Fruit fly (Drosophila melanogaster) whole organism, embryonic: Measurements from ENCODE around the gene mRpL20.
A peak's percentile ranks its signal among the peaks of the same experiment; 100 is the strongest.

Source experiments
- Antp ChIP-seq: fragments of 200-800 bp; sonication (Bioruptor generic); optimal IDR thresholded peaks from 3 replicates; lab custom pipeline; 2016; ENCODE audit warnings: missing biosample characterization, missing genetic modification characterization
- Asciz ChIP-seq: fragments of 200-800 bp; sonication (Bioruptor generic); optimal IDR thresholded peaks from 2 replicates; lab custom pipeline; 2017; ENCODE audit warnings: missing biosample characterization, mild to moderate bottlenecking, missing genetic modification characterization, missing genetic modification reagents
- CG10321 ChIP-seq: fragments of 200-800 bp; sonication (Bioruptor generic); IDR thresholded peaks from 2 replicates; pipeline ENCODE4 v1.3.6; 2022; ENCODE audit warnings: missing biosample characterization, missing genetic modification characterization
- CG10959 ChIP-seq: fragments of 200-800 bp; sonication (Bioruptor generic); IDR thresholded peaks from 2 replicates; pipeline ENCODE4 v1.3.6; 2022; ENCODE audit warnings: missing biosample characterization, missing genetic modification characterization
- CG11093 ChIP-seq: fragments of 200-800 bp; sonication (Bioruptor generic); IDR thresholded peaks from 3 replicates; pipeline ENCODE4 v1.3.6; 2022; ENCODE audit warnings: missing biosample characterization, missing genetic modification characterization
- CG11456 ChIP-seq: fragments of 200-800 bp; sonication (Bioruptor generic); IDR thresholded peaks from 3 replicates; pipeline ENCODE4 v1.3.6; 2022; ENCODE audit warnings: missing biosample characterization, missing genetic modification characterization
- CG13123 ChIP-seq: fragments of 200-800 bp; sonication (Bioruptor generic); optimal IDR thresholded peaks from 2 replicates; lab custom pipeline; 2016; ENCODE audit warnings: missing biosample characterization, missing genetic modification characterization
- CG13424 ChIP-seq: fragments of 200-800 bp; sonication (Bioruptor generic); optimal IDR thresholded peaks from 2 replicates; lab custom pipeline; 2019; ENCODE audit warnings: missing biosample characterization, mild to moderate bottlenecking, missing genetic modification characterization, moderate library complexity
- CG14441 ChIP-seq: fragments of 200-800 bp; sonication (Bioruptor generic); IDR thresholded peaks from 2 replicates; pipeline ENCODE4 v1.3.6; 2022; ENCODE audit warnings: missing biosample characterization, missing genetic modification characterization
- CG1602 ChIP-seq: fragments of 200-800 bp; sonication (Bioruptor generic); optimal IDR thresholded peaks from 3 replicates; lab custom pipeline; 2016; ENCODE audit warnings: missing biosample characterization, missing genetic modification characterization
- CG16779 ChIP-seq: fragments of 200-800 bp; sonication (Bioruptor generic); IDR thresholded peaks from 2 replicates; pipeline ENCODE4 v1.3.6; 2022; ENCODE audit warnings: missing biosample characterization, missing genetic modification characterization
- CG16813 ChIP-seq: fragments of 200-800 bp; sonication (Bioruptor generic); IDR thresholded peaks from 3 replicates; pipeline ENCODE4 v1.3.6; 2022; ENCODE audit warnings: missing biosample characterization, missing genetic modification characterization; ENCODE audit not compliant: partially characterized antibody
- CG16863 ChIP-seq: fragments of 200-800 bp; sonication (Bioruptor generic); optimal IDR thresholded peaks from 3 replicates; lab custom pipeline; 2016; ENCODE audit warnings: missing biosample characterization, missing genetic modification characterization
- CG1832 ChIP-seq: fragments of 200-800 bp; sonication (Bioruptor generic); optimal IDR thresholded peaks from 2 replicates; lab custom pipeline; 2017; ENCODE audit warnings: missing biosample characterization, mild to moderate bottlenecking, missing genetic modification characterization, inconsistent platforms
- CG2199 ChIP-seq: fragments of 200-800 bp; sonication (Bioruptor generic); IDR thresholded peaks from 3 replicates; pipeline ENCODE4 v1.3.6; 2022; ENCODE audit warnings: missing biosample characterization, missing genetic modification characterization
- CG2712 ChIP-seq: fragments of 200-800 bp; optimal IDR thresholded peaks from 3 replicates; lab custom pipeline; 2019; ENCODE audit warnings: missing biosample characterization, mild to moderate bottlenecking, missing genetic modification characterization, moderate library complexity
- CG30403 ChIP-seq: fragments of 200-800 bp; sonication (Bioruptor generic); optimal IDR thresholded peaks from 3 replicates; lab custom pipeline; 2016; ENCODE audit warnings: missing biosample characterization, missing genetic modification characterization
- CG5245 ChIP-seq: fragments of 200-800 bp; sonication (Bioruptor generic); optimal IDR thresholded peaks from 3 replicates; lab custom pipeline; 2016; ENCODE audit warnings: missing biosample characterization, missing genetic modification characterization
- CG6689 ChIP-seq: fragments of 200-800 bp; sonication (Bioruptor generic); IDR thresholded peaks from 2 replicates; pipeline ENCODE4 v1.3.6; 2022; ENCODE audit warnings: missing biosample characterization, missing genetic modification characterization
- CG7357 ChIP-seq: fragments of 200-800 bp; sonication (Bioruptor generic); IDR thresholded peaks from 3 replicates; pipeline ENCODE4 v1.3.6; 2022; ENCODE audit warnings: missing biosample characterization, missing genetic modification characterization
- CG7786 ChIP-seq: fragments of 200-800 bp; sonication (Bioruptor generic); optimal IDR thresholded peaks from 2 replicates; lab custom pipeline; 2016; ENCODE audit warnings: missing biosample characterization, missing genetic modification characterization
- CG7963 ChIP-seq: fragments of 200-800 bp; sonication (Bioruptor generic); IDR thresholded peaks from 3 replicates; pipeline ENCODE4 v1.3.6; 2022; ENCODE audit warnings: missing biosample characterization, missing genetic modification characterization; ENCODE audit not compliant: partially characterized antibody
- Dek ChIP-seq: fragments of 200-800 bp; sonication (Bioruptor generic); optimal IDR thresholded peaks from 3 replicates; lab custom pipeline; 2019; ENCODE audit warnings: missing biosample characterization, mild to moderate bottlenecking, missing genetic modification characterization, moderate library complexity
- Doc2 ChIP-seq: fragments of 200-800 bp; sonication (Bioruptor generic); IDR thresholded peaks from 2 replicates; pipeline ENCODE4 v1.3.6; 2022; ENCODE audit warnings: missing biosample characterization, missing genetic modification characterization
- Doc3 ChIP-seq: fragments of 200-800 bp; sonication (Bioruptor generic); IDR thresholded peaks from 3 replicates; pipeline ENCODE4 v1.3.6; 2022; ENCODE audit warnings: missing biosample characterization, missing genetic modification characterization; ENCODE audit not compliant: partially characterized antibody
- Drgx ChIP-seq: fragments of 200-800 bp; sonication (Bioruptor generic); IDR thresholded peaks from 2 replicates; pipeline ENCODE4 v1.3.6; 2022; ENCODE audit warnings: missing biosample characterization, missing genetic modification characterization
- E2f2 ChIP-seq: fragments of 200-800 bp; sonication (Bioruptor generic); IDR thresholded peaks from 2 replicates; pipeline ENCODE4 v1.3.6; 2022; ENCODE audit warnings: missing biosample characterization, missing genetic modification characterization
- Hey ChIP-seq: fragments of 200-800 bp; sonication (Bioruptor generic); optimal IDR thresholded peaks from 3 replicates; lab custom pipeline; 2018; ENCODE audit warnings: missing biosample characterization, mild to moderate bottlenecking, missing genetic modification characterization
- MESR4 ChIP-seq: fragments of 200-800 bp; sonication (Bioruptor generic); optimal IDR thresholded peaks from 2 replicates; lab custom pipeline; 2018; ENCODE audit warnings: missing biosample characterization, mild to moderate bottlenecking, missing genetic modification characterization, moderate library complexity
- NFAT ChIP-seq: fragments of 200-800 bp; sonication (Bioruptor generic); IDR thresholded peaks from 2 replicates; pipeline ENCODE4 v1.3.6; 2022; ENCODE audit warnings: missing biosample characterization, missing genetic modification characterization
- Pdp1 ChIP-seq, 2 experiments: fragments of 200-800 bp; sonication (Bioruptor generic); optimal IDR thresholded peaks; 3 replicates each; lab custom pipeline; 2016; ENCODE audit warnings: missing biosample characterization in 2 of 2, missing genetic modification characterization in 2 of 2, mild to moderate bottlenecking in 1 of 2, moderate library complexity in 1 of 2
- Ptx1 ChIP-seq: fragments of 200-800 bp; sonication (Bioruptor generic); IDR thresholded peaks from 2 replicates; pipeline ENCODE4 v1.3.6; 2022; ENCODE audit warnings: missing biosample characterization, missing genetic modification characterization
- bbx ChIP-seq: fragments of 200-800 bp; sonication (Bioruptor generic); IDR thresholded peaks from 2 replicates; pipeline ENCODE4 v1.3.6; 2022; ENCODE audit warnings: missing biosample characterization, missing genetic modification characterization; ENCODE audit not compliant: partially characterized antibody
- bowl ChIP-seq: fragments of 200-800 bp; sonication (Bioruptor generic); IDR thresholded peaks from 2 replicates; pipeline ENCODE4 v1.3.6; 2022; ENCODE audit warnings: missing biosample characterization, missing genetic modification characterization
- br ChIP-seq: fragments of >200 bp; optimal IDR thresholded peaks from 2 replicates; lab custom pipeline; 2017
- chm ChIP-seq: fragments of 200-800 bp; sonication (Bioruptor generic); IDR thresholded peaks from 2 replicates; pipeline ENCODE4 v1.3.6; 2022; ENCODE audit warnings: missing biosample characterization, missing genetic modification characterization
- da ChIP-seq: fragments of 200-800 bp; sonication (Bioruptor generic); optimal IDR thresholded peaks from 2 replicates; lab custom pipeline; 2016; ENCODE audit warnings: missing biosample characterization, missing genetic modification characterization
- dati ChIP-seq: fragments of 200-800 bp; sonication (Bioruptor generic); IDR thresholded peaks from 2 replicates; pipeline ENCODE4 v1.3.6; 2022; ENCODE audit warnings: missing biosample characterization, missing genetic modification characterization
- gsb ChIP-seq: fragments of 200-800 bp; sonication (Bioruptor generic); IDR thresholded peaks from 2 replicates; pipeline ENCODE4 v1.3.6; 2022; ENCODE audit warnings: missing biosample characterization, missing genetic modification characterization
- gt ChIP-seq: fragments of 200-800 bp; sonication (Bioruptor generic); IDR thresholded peaks from 2 replicates; pipeline ENCODE4 v1.3.6; 2022; ENCODE audit warnings: missing biosample characterization, missing genetic modification characterization
- hb ChIP-seq: fragments of 200-800 bp; sonication (Bioruptor generic); IDR thresholded peaks from 3 replicates; pipeline ENCODE4 v1.3.6; 2022; ENCODE audit warnings: missing biosample characterization, missing genetic modification characterization; ENCODE audit not compliant: partially characterized antibody
- hth ChIP-seq: fragments of >200 bp; optimal IDR thresholded peaks from 2 replicates; lab custom pipeline; 2017; ENCODE audit warnings: inconsistent platforms
- ind ChIP-seq: fragments of 200-800 bp; sonication (Bioruptor generic); optimal IDR thresholded peaks from 3 replicates; lab custom pipeline; 2016; ENCODE audit warnings: missing biosample characterization, missing genetic modification characterization
- pan ChIP-seq, 4 experiments: fragments of >200 bp in 3 of 4; fragments of 200-800 bp in 1 of 4; sonication (Bioruptor generic) in 1 of 4; optimal IDR thresholded peaks in 3 of 4; IDR thresholded peaks in 1 of 4; 2 replicates each; pipeline versions ENCODE4 v1.3.6 to Lab custom; 2017 to 2022; ENCODE audit warnings: missing biosample characterization in 2 of 4, missing genetic modification characterization in 2 of 4, mixed read lengths in 1 of 4
- scrt ChIP-seq: fragments of 200-800 bp; sonication (Bioruptor generic); optimal IDR thresholded peaks from 2 replicates; lab custom pipeline; 2018; ENCODE audit warnings: missing biosample characterization, mild to moderate bottlenecking, missing genetic modification characterization, moderate library complexity
- shn ChIP-seq: fragments of 200-800 bp; sonication (Bioruptor generic); optimal IDR thresholded peaks from 3 replicates; lab custom pipeline; 2016; ENCODE audit warnings: missing biosample characterization, missing genetic modification characterization
- tx ChIP-seq: fragments of 200-800 bp; sonication (Bioruptor generic); optimal IDR thresholded peaks from 2 replicates; lab custom pipeline; 2016; ENCODE audit warnings: missing biosample characterization, missing genetic modification characterization
- usp ChIP-seq: fragments of >200 bp; optimal IDR thresholded peaks from 2 replicates; lab custom pipeline; 2017; ENCODE audit warnings: missing biosample characterization, missing genetic modification characterization
- vfl ChIP-seq: fragments of 200-800 bp; sonication (Bioruptor generic); optimal IDR thresholded peaks from 2 replicates; lab custom pipeline; 2016; ENCODE audit warnings: missing biosample characterization, missing genetic modification characterization
- wdn ChIP-seq: fragments of 200-800 bp; sonication (Bioruptor generic); IDR thresholded peaks from 2 replicates; pipeline ENCODE4 v1.3.6; 2022; ENCODE audit warnings: missing biosample characterization, missing genetic modification characterization
- wek ChIP-seq: fragments of 200-800 bp; sonication (Bioruptor generic); optimal IDR thresholded peaks from 3 replicates; lab custom pipeline; 2018; ENCODE audit warnings: missing biosample characterization, mild to moderate bottlenecking, missing genetic modification characterization, moderate library complexity
- z ChIP-seq: fragments of 200-800 bp; sonication (Bioruptor generic); IDR thresholded peaks from 3 replicates; pipeline ENCODE4 v1.3.6; 2022; ENCODE audit warnings: missing biosample characterization, missing genetic modification characterization

mRpL20 gene

DNA sequence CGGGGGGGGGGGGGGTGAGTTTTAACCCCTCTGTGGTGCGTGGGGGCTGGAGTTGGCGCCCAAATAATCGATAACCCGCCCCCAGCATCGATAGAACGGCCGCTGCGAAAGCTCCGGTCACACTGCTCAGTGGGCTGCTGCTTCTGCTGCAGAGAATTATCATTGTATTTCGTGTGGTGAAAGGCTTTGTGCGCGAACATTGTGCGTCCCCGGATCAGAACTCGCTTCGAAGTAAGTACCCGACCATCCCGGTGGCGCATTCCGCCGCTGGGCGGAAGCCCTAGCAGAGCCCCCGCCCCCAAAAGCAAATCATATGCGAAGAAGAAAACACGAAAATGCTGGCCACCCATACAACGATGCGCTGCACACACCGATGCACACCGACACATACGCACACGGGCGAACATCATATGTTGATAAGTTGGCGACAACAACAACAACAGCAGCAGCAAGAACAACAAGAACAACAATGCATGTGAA is 26.7 kb upstream of the mRpL20 start, which contains the start of gene Syx13 (continued):
- TF ChIP-seq CG14441 (GFP tag; lab: Robert Waterston, UW) (peak; percentile 8; the same call in 1 of the 2 replicates), ind (GFP tag; lab: Kevin White, UChicago) (no peak), NFAT (GFP tag; lab: Robert Waterston, UW) (no peak), scrt (GFP tag; lab: Kevin White, UChicago) (no peak), CG7357 (GFP tag; lab: Robert Waterston, UW) (peak; percentile 27; the same call in 1 of the 3 replicates), CG11456 (GFP tag; lab: Robert Waterston, UW) (no peak), MESR4 (peak; percentile 92), br (lab: Kevin White, UChicago) (no peak), vfl (GFP tag; lab: Kevin White, UChicago) (no peak), hb (GFP tag; lab: Robert Waterston, UW) (peak; percentile 64; the same call in 2 of the 3 replicates), wdn (GFP tag; lab: Robert Waterston, UW) (no peak), Doc2 (GFP tag; lab: Robert Waterston, UW) (no peak), da (GFP tag; lab: Kevin White, UChicago) (no peak), CG13424 (tag; lab: Kevin White, UChicago) (no peak), Asciz (GFP tag; lab: Kevin White, UChicago) (no peak), CG10959 (GFP tag; lab: Robert Waterston, UW) (peak; percentile 85), tx (GFP tag; lab: Kevin White, UChicago) (no peak), Pdp1 (GFP tag; optimal IDR thresholded peaks at IDR 0.05; lab: Kevin White, UChicago) (peak in 1 of 2 experiments; percentile 8), z (GFP tag; lab: Robert Waterston, UW) (no peak), CG6689 (GFP tag; lab: Robert Waterston, UW) (no peak), Doc3 (GFP tag; lab: Robert Waterston, UW) (peak; percentile 54; the same call in 1 of the 3 replicates), Ptx1 (GFP tag; lab: Robert Waterston, UW) (no peak), CG13123 (GFP tag; lab: Kevin White, UChicago) (no peak), CG1602 (GFP tag; lab: Kevin White, UChicago) (no peak), pan (optimal IDR thresholded peaks at IDR 0.05; lab: Kevin White, UChicago) (no peak), pan (GFP tag; optimal IDR thresholded peaks at IDR 0.05 in 1 of 2, IDR thresholded peaks at IDR 0.05 in 1 of 2) (no peak), CG7786 (GFP tag; lab: Kevin White, UChicago) (no peak), hth (lab: Kevin White, UChicago) (no peak), dati (no peak), usp (GFP tag; lab: Kevin White, UChicago) (no peak), bowl (no peak), gt (GFP tag; lab: Robert Waterston, UW) (no peak), CG16813 (peak; percentile 72), CG16779 (no peak), Dek (tag; lab: Kevin White, UChicago) (peak; percentile 3), CG30403 (GFP tag; lab: Kevin White, UChicago) (no peak), shn (GFP tag; lab: Kevin White, UChicago) (no peak), gsb (GFP tag; lab: Robert Waterston, UW) (no peak), E2f2 (GFP tag; lab: Robert Waterston, UW) (peak; percentile 82), CG10321 (GFP tag; lab: Robert Waterston, UW) (0 out of 2 replicates have a peak, but pooled peaks have one; percentile 6), Drgx (GFP tag; lab: Robert Waterston, UW) (no peak), bbx (peak; percentile 84), chm (GFP tag; lab: Robert Waterston, UW) (0 out of 2 replicates have a peak, but pooled peaks have one; percentile 41), wek (GFP tag; lab: Kevin White, UChicago) (no peak), Antp (GFP tag; lab: Kevin White, UChicago) (no peak), CG2712 (tag; lab: Kevin White, UChicago) (peak; percentile 41), CG1832 (GFP tag; lab: Kevin White, UChicago) (no peak), CG5245 (GFP tag; lab: Kevin White, UChicago) (no peak), CG11093 (no peak), CG2199 (GFP tag; lab: Robert Waterston, UW) (peak; percentile 71; the same call in 1 of the 3 replicates), CG7963 (GFP tag; lab: Robert Waterston, UW) (peak; percentile 51; the same call in 1 of the 3 replicates), CG16863 (GFP tag; lab: Kevin White, UChicago) (no peak), Hey (tag; lab: Kevin White, UChicago) (no peak)
